Fruit fly (Drosophila melanogaster): ENCODE data around the gene Desat2.

- peak; percentile 29; the same call in 1 of the 2 replicates for TF ChIP-seq CG15336 (GFP tag; IDR thresholded peaks at IDR 0.05)
- TF ChIP-seq Eip93F (GFP tag; optimal IDR thresholded peaks at IDR 0.05), result no peak
- no peak for TF ChIP-seq Hr38 (GFP tag; optimal IDR thresholded peaks at IDR 0.05)
- TF ChIP-seq CG1621 (tag; optimal IDR thresholded peaks at IDR 0.05), result no peak
- no peak for TF ChIP-seq Ets21C (GFP tag; optimal IDR thresholded peaks at IDR 0.05)
- no peak for TF ChIP-seq Gug (GFP tag; IDR thresholded peaks at IDR 0.05)
- no peak for TF ChIP-seq Smox (GFP tag; optimal IDR thresholded peaks at IDR 0.05)
- TF ChIP-seq CG8319 (GFP tag; optimal IDR thresholded peaks at IDR 0.05), result no peak
- no peak for TF ChIP-seq spab (GFP tag; optimal IDR thresholded peaks at IDR 0.05)
- no peak for TF ChIP-seq CG6792 (GFP tag; optimal IDR thresholded peaks at IDR 0.05)
Measured at dm6 chr3R:12451888-12452514, 16.0 kb downstream of the Desat2 start, which contains the start of gene CG5509.
